Worm (Caenorhabditis elegans): ENCODE measurements around the gene selt-1.2.

The selt-1.2 gene

DNA sequence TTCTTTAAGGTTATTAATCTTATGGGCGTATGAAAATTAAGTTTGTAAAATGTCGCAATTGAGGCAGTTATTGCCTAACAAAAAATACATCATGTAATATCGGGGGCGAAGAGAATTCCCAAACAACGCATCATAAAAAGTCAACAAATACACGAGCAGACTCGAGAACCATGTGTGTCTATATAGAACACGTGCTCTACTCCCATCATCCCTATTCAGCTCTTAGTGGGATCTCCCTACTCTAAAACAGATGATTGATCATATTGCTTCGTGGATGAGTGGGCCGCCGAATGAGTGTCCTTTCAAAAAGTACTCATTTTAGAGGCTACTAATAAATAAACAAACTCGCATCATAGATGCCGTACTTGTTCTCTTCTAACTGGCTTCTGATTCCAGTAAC is 22.7 kb downstream of the selt-1.2 start:
- TF ChIP-seq unc-55 (GFP tag; optimal IDR thresholded peaks at IDR 0.05): no peak
- TF ChIP-seq ets-4 (tag; optimal IDR thresholded peaks at IDR 0.05): no peak
- no peak for TF ChIP-seq fkh-10 (GFP tag; optimal IDR thresholded peaks at IDR 0.05)
- TF ChIP-seq ceh-2 (tag; optimal IDR thresholded peaks at IDR 0.05): no peak
- TF ChIP-seq tbx-2 (tag; optimal IDR thresholded peaks at IDR 0.05): no peak
- no peak for TF ChIP-seq nfya-1 (tag; optimal IDR thresholded peaks at IDR 0.05)
- no peak for TF ChIP-seq C08G9.2 (tag; optimal IDR thresholded peaks at IDR 0.05)
- TF ChIP-seq ceh-22 (tag; optimal IDR thresholded peaks at IDR 0.05): no peak
- TF ChIP-seq K09A11.1 (tag; optimal IDR thresholded peaks at IDR 0.05; ENCODE audit: insufficient read depth): no peak
- TF ChIP-seq hlh-15 (tag; optimal IDR thresholded peaks at IDR 0.05): no peak
- no peak for TF ChIP-seq dmd-4 (tag; optimal IDR thresholded peaks at IDR 0.05; ENCODE audit: borderline replicate concordance)
- TF ChIP-seq elt-2 (tag; optimal IDR thresholded peaks at IDR 0.05): no peak
- no peak for TF ChIP-seq T23F11.4 (GFP tag; optimal IDR thresholded peaks at IDR 0.05)

DNA sequence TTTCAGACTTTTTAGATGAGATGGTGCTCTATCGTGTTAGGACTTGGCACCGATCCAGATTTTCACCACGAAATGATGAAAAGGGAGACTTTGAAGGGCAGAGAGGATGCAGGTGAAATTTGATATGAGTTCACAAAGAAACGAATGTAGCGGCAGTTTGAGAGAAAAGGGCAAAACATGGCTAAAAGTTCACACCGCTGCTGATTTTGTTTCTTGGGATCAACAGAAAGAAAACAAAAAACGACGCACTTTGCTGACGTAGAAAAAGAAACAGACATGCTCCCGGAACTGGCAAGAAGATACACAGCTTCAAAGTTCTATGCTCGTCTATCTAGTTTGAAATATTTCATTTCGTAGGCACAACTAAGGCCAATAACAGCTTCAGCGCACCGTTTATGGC is 23.6 kb downstream of the selt-1.2 start:
- TF ChIP-seq ceh-34 (tag; optimal IDR thresholded peaks at IDR 0.05) (peak; percentile 22), sox-2 (GFP tag; IDR thresholded peaks at IDR 0.05) (no peak), ceh-14 (tag; optimal IDR thresholded peaks at IDR 0.05) (no peak), ceh-45 (GFP tag; IDR thresholded peaks at IDR 0.05) (no peak), nfya-1 (tag; optimal IDR thresholded peaks at IDR 0.05) (no peak)

DNA sequence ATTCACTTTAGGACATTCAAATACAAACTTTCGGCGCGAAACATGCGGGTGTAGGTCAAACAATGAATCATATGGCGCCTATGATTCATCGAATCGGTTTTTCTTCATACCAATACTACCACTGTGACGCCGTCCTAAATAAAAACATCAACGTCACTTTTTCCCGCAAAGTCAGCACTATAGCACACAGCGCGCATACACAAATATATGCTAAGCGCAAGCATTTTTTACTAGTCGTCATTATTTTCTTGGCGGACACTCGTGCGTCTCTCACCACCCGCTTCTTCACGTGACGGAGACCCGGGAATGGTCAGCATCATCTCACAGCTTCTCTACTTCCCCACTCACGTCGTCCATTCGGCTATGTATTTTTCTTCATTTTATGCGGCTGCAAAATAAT is 24.0 kb downstream of the selt-1.2 start:
- TF ChIP-seq hlh-30 (tag; optimal IDR thresholded peaks at IDR 0.05; ENCODE audit: insufficient read depth) (peak; percentile 59), lin-11 (tag; optimal IDR thresholded peaks at IDR 0.05) (no peak)

- TF ChIP-seq hlh-30 (tag; optimal IDR thresholded peaks at IDR 0.05; ENCODE audit: insufficient read depth) (peak; percentile 42), elt-2 (tag; optimal IDR thresholded peaks at IDR 0.05) (no peak)
Measured at ce11 chrV:10722595-10722994, 24.6 kb downstream of the selt-1.2 start.

DNA sequence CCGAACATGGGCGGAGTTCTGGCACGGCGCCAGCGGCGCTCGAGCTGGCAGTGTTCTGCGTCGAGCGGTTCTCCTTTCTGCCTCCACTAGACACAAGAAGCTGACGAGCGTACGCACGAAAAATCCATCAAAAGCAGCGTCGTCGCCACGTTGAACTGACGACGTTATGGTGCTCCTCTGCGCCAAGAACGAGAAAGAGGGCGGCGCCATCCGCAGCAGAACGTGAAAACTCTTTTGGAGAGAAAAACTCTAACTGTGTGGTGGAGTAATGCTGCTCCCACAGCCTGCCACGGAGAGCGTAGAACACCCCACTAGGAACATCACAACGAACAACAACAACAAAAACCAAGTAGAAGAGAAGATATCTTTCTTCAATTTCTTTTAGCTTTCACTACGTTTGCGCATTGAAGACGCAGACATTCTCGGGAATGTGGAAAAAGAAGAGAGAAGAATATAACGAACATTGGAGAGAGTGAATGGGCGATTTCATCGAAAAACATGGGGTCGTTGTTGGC is 25.2 kb downstream of the selt-1.2 start:
- TF ChIP-seq pha-2 (tag; optimal IDR thresholded peaks at IDR 0.05): no peak
- TF ChIP-seq fkh-6 (tag; optimal IDR thresholded peaks at IDR 0.05): no peak

- peak; percentile 99 for TF ChIP-seq unc-42 (tag; optimal IDR thresholded peaks at IDR 0.05)
- TF ChIP-seq fax-1 (tag; optimal IDR thresholded peaks at IDR 0.05): no peak
- peak; percentile 2 for TF ChIP-seq ceh-31 (tag; optimal IDR thresholded peaks at IDR 0.05)
Measured at ce11 chrV:10721304-10721703, 25.9 kb downstream of the selt-1.2 start.

- TF ChIP-seq ceh-30 (tag; optimal IDR thresholded peaks at IDR 0.05) (no peak), mec-3 (tag; optimal IDR thresholded peaks at IDR 0.05; ENCODE audit: borderline replicate concordance) (no peak), sox-2 (GFP tag; IDR thresholded peaks at IDR 0.05) (no peak), K02D7.2 (tag; optimal IDR thresholded peaks at IDR 0.05) (no peak), ceh-45 (GFP tag; IDR thresholded peaks at IDR 0.05) (no peak), ceh-6 (GFP tag; optimal IDR thresholded peaks at IDR 0.05) (no peak), pax-1 (tag; optimal IDR thresholded peaks at IDR 0.05) (no peak), hlh-8 (tag; optimal IDR thresholded peaks at IDR 0.05) (no peak), tbx-7 (tag; optimal IDR thresholded peaks at IDR 0.05) (no peak), hlh-30 (tag; optimal IDR thresholded peaks at IDR 0.05; ENCODE audit: insufficient read depth) (no peak), fkh-6 (tag; optimal IDR thresholded peaks at IDR 0.05) (no peak), ets-4 (tag; optimal IDR thresholded peaks at IDR 0.05) (no peak), elt-2 (tag; optimal IDR thresholded peaks at IDR 0.05) (no peak), unc-42 (tag; optimal IDR thresholded peaks at IDR 0.05) (no peak)
Measured at ce11 chrV:10720876-10721275, 26.3 kb downstream of the selt-1.2 start.

Data from whole organism, late embryonic.